Fruit fly (Drosophila melanogaster) whole organism, embryonic: ENCODE results near the gene PIG-U.
A peak's percentile ranks its signal among the peaks of the same experiment; 100 is the strongest.

Experiments used
- Awh ChIP-seq: fragments of 200-800 bp; sonication (Bioruptor generic); IDR thresholded peaks from 2 replicates; pipeline ENCODE4, ENCODE4 v1.3.6; 2022; ENCODE audit warnings: missing biosample characterization, missing genetic modification characterization
- B-H2 ChIP-seq: fragments of 200-800 bp; sonication (Bioruptor generic); optimal IDR thresholded peaks from 2 replicates; lab custom pipeline; 2018; ENCODE audit warnings: missing biosample characterization, mild to moderate bottlenecking, missing genetic modification characterization
- CG11723 ChIP-seq: fragments of 200-800 bp; sonication (Bioruptor generic); optimal IDR thresholded peaks from 2 replicates; lab custom pipeline; 2017; ENCODE audit warnings: missing biosample characterization, mild to moderate bottlenecking, missing genetic modification characterization
- CG12299 ChIP-seq: fragments of 200-800 bp; sonication (Bioruptor generic); optimal IDR thresholded peaks from 2 replicates; lab custom pipeline; 2018; ENCODE audit warnings: missing biosample characterization, mild to moderate bottlenecking, missing genetic modification characterization
- CG12744 ChIP-seq: fragments of 200-800 bp; sonication (Bioruptor generic); optimal IDR thresholded peaks from 2 replicates; lab custom pipeline; 2016; ENCODE audit warnings: missing biosample characterization, missing genetic modification characterization
- CG13624 ChIP-seq: fragments of 200-800 bp; sonication (Bioruptor generic); optimal IDR thresholded peaks from 2 replicates; lab custom pipeline; 2016; ENCODE audit warnings: missing biosample characterization, missing genetic modification characterization
- CG14710 ChIP-seq: fragments of 200-800 bp; sonication (Bioruptor generic); optimal IDR thresholded peaks from 3 replicates; lab custom pipeline; 2019; ENCODE audit warnings: missing biosample characterization, mild to moderate bottlenecking, missing genetic modification characterization, moderate library complexity
- CG15514 ChIP-seq: fragments of 200-800 bp; sonication (Bioruptor generic); optimal IDR thresholded peaks from 3 replicates; lab custom pipeline; 2017; ENCODE audit warnings: missing biosample characterization, missing genetic modification characterization, mild to moderate bottlenecking, moderate library complexity, missing genetic modification reagents
- CG17912 ChIP-seq: fragments of 200-800 bp; sonication (Bioruptor generic); optimal IDR thresholded peaks from 2 replicates; lab custom pipeline; 2018; ENCODE audit warnings: missing biosample characterization, mild to moderate bottlenecking, missing genetic modification characterization
- CG30020 ChIP-seq: fragments of 200-800 bp; optimal IDR thresholded peaks from 2 replicates; lab custom pipeline; 2019; ENCODE audit warnings: missing biosample characterization, mild to moderate bottlenecking, missing genetic modification characterization, moderate library complexity
- CG30403 ChIP-seq: fragments of 200-800 bp; sonication (Bioruptor generic); optimal IDR thresholded peaks from 3 replicates; lab custom pipeline; 2016; ENCODE audit warnings: missing biosample characterization, missing genetic modification characterization
- CG32772 ChIP-seq: fragments of 200-800 bp; sonication (Bioruptor generic); IDR thresholded peaks from 2 replicates; pipeline ENCODE4 v1.3.6; 2022; ENCODE audit warnings: missing biosample characterization, missing genetic modification characterization
- CG43689 ChIP-seq: fragments of 200-800 bp; sonication (Bioruptor generic); IDR thresholded peaks from 2 replicates; pipeline ENCODE4 v1.3.6; 2022; ENCODE audit warnings: missing biosample characterization, missing genetic modification characterization
- CG5180 ChIP-seq: fragments of 200-800 bp; sonication (Bioruptor generic); optimal IDR thresholded peaks from 3 replicates; lab custom pipeline; 2017; ENCODE audit warnings: missing biosample characterization, missing genetic modification characterization, mild to moderate bottlenecking, moderate library complexity, missing genetic modification reagents
- CG6689 ChIP-seq: fragments of 200-800 bp; sonication (Bioruptor generic); IDR thresholded peaks from 2 replicates; pipeline ENCODE4 v1.3.6; 2022; ENCODE audit warnings: missing biosample characterization, missing genetic modification characterization
- CG8290 ChIP-seq, 3 experiments: fragments of 200-800 bp; sonication (Bioruptor generic); optimal IDR thresholded peaks; 2 replicates each; lab custom pipeline; 2016 to 2019; ENCODE audit warnings: missing biosample characterization in 3 of 3, missing genetic modification characterization in 3 of 3, mild to moderate bottlenecking in 2 of 3, moderate library complexity in 1 of 3
- CG9797 ChIP-seq: fragments of 200-800 bp; sonication (Bioruptor generic); optimal IDR thresholded peaks from 3 replicates; lab custom pipeline; 2018; ENCODE audit warnings: missing biosample characterization, mild to moderate bottlenecking, missing genetic modification characterization
- CkIIα-i1 ChIP-seq: fragments of 200-800 bp; sonication (Bioruptor generic); IDR thresholded peaks from 2 replicates; pipeline ENCODE4 v1.3.6; 2022; ENCODE audit warnings: missing biosample characterization, missing genetic modification characterization
- Dfd ChIP-seq, 2 experiments: fragments of >200 bp; optimal IDR thresholded peaks; 2 replicates each; lab custom pipeline; 2017; ENCODE audit warnings: missing biosample characterization in 2 of 2, missing genetic modification characterization in 2 of 2
- Ets65A ChIP-seq: fragments of 200-800 bp; sonication (Bioruptor generic); peaks from one replicate; lab custom pipeline; 2016; ENCODE audit warnings: missing biosample characterization, missing genetic modification characterization
- Gsc ChIP-seq: fragments of 200-800 bp; sonication (Bioruptor generic); IDR thresholded peaks from 2 replicates; pipeline ENCODE4 v1.3.6; 2022; ENCODE audit warnings: missing biosample characterization, missing genetic modification characterization
- HLHmδ ChIP-seq: fragments of 200-800 bp; sonication (Bioruptor generic); optimal IDR thresholded peaks from 2 replicates; lab custom pipeline; 2018; ENCODE audit warnings: missing biosample characterization, mild to moderate bottlenecking, missing genetic modification characterization, moderate library complexity
- Hand ChIP-seq: fragments of 200-800 bp; sonication (Bioruptor generic); optimal IDR thresholded peaks from 2 replicates; lab custom pipeline; 2017; ENCODE audit warnings: mild to moderate bottlenecking, missing biosample characterization, missing genetic modification reagents, missing genetic modification characterization
- HmgZ ChIP-seq: fragments of 200-800 bp; sonication (Bioruptor generic); optimal IDR thresholded peaks from 2 replicates; lab custom pipeline; 2018; ENCODE audit warnings: missing biosample characterization, mild to moderate bottlenecking, missing genetic modification characterization
- Lhr ChIP-seq: fragments of 200-800 bp; sonication (Bioruptor generic); optimal IDR thresholded peaks from 3 replicates; lab custom pipeline; 2017; ENCODE audit warnings: mild to moderate bottlenecking, missing biosample characterization, missing genetic modification reagents, missing genetic modification characterization
- Mad ChIP-seq: fragments of 200-800 bp; sonication (Bioruptor generic); optimal IDR thresholded peaks from 2 replicates; lab custom pipeline; 2016; ENCODE audit warnings: missing biosample characterization, missing genetic modification characterization
- Rfx ChIP-seq: fragments of 200-800 bp; sonication (Bioruptor generic); IDR thresholded peaks from 2 replicates; pipeline ENCODE4 v1.3.6; 2022; ENCODE audit warnings: missing biosample characterization, missing genetic modification characterization
- Stat92E ChIP-seq, 3 experiments: fragments of >200 bp in 2 of 3; fragments of 200-800 bp in 1 of 3; sonication (Bioruptor generic) in 1 of 3; optimal IDR thresholded peaks; 2 replicates each; lab custom pipeline; 2017 to 2019; ENCODE audit warnings: missing biosample characterization in 3 of 3, missing genetic modification characterization in 3 of 3, mild to moderate bottlenecking in 1 of 3, moderate library complexity in 1 of 3
- Vsx1 ChIP-seq: fragments of 200-800 bp; sonication (Bioruptor generic); optimal IDR thresholded peaks from 2 replicates; lab custom pipeline; 2017; ENCODE audit warnings: missing biosample characterization, mild to moderate bottlenecking, missing genetic modification characterization, missing genetic modification reagents
- ash1 ChIP-seq: fragments of 200-800 bp; sonication (Bioruptor generic); optimal IDR thresholded peaks from 2 replicates; lab custom pipeline; 2018; ENCODE audit warnings: missing biosample characterization, mild to moderate bottlenecking, missing genetic modification characterization
- bigmax ChIP-seq: fragments of 200-800 bp; sonication (Bioruptor generic); optimal IDR thresholded peaks from 2 replicates; lab custom pipeline; 2018; ENCODE audit warnings: missing biosample characterization, mild to moderate bottlenecking, missing genetic modification characterization
- br ChIP-seq: fragments of >200 bp; optimal IDR thresholded peaks from 2 replicates; lab custom pipeline; 2017
- chm ChIP-seq: fragments of 200-800 bp; sonication (Bioruptor generic); IDR thresholded peaks from 2 replicates; pipeline ENCODE4 v1.3.6; 2022; ENCODE audit warnings: missing biosample characterization, missing genetic modification characterization
- croc ChIP-seq: fragments of 200-800 bp; sonication (Bioruptor generic); conservative IDR thresholded peaks from 3 replicates; pipeline ENCODE4 v1.3.6; 2022; ENCODE audit warnings: missing biosample characterization, missing genetic modification characterization
- cwo ChIP-seq: fragments of 200-800 bp; sonication (Bioruptor generic); optimal IDR thresholded peaks from 3 replicates; lab custom pipeline; 2017; ENCODE audit warnings: missing biosample characterization, missing genetic modification characterization, mild to moderate bottlenecking, moderate library complexity, missing genetic modification reagents
- danr ChIP-seq: fragments of 200-800 bp; sonication (Bioruptor generic); IDR thresholded peaks from 2 replicates; pipeline ENCODE4 v1.3.6; 2022; ENCODE audit warnings: missing biosample characterization, missing genetic modification characterization
- dm ChIP-seq: fragments of 200-800 bp; sonication (Bioruptor generic); optimal IDR thresholded peaks from 3 replicates; lab custom pipeline; 2016; ENCODE audit warnings: missing biosample characterization, missing genetic modification characterization
- dmrt11E ChIP-seq: fragments of 200-800 bp; sonication (Bioruptor generic); optimal IDR thresholded peaks from 3 replicates; lab custom pipeline; 2018; ENCODE audit warnings: missing biosample characterization, mild to moderate bottlenecking, missing genetic modification characterization, moderate library complexity
- emc ChIP-seq: fragments of 200-800 bp; sonication (Bioruptor generic); optimal IDR thresholded peaks from 2 replicates; lab custom pipeline; 2016; ENCODE audit warnings: missing biosample characterization, missing genetic modification characterization
- fd3F ChIP-seq: fragments of 200-800 bp; sonication (Bioruptor generic); optimal IDR thresholded peaks from 2 replicates; lab custom pipeline; 2018; ENCODE audit warnings: missing biosample characterization, mild to moderate bottlenecking, missing genetic modification characterization, moderate library complexity
- hkb ChIP-seq, 2 experiments: fragments of 200-800 bp in 1 of 2; fragments of >200 bp in 1 of 2; sonication (Bioruptor generic) in 1 of 2; IDR thresholded peaks in 1 of 2; optimal IDR thresholded peaks in 1 of 2; 2 replicates each; pipeline versions ENCODE4 v1.3.6 to Lab custom; 2017 to 2022; ENCODE audit warnings: missing biosample characterization in 1 of 2, missing genetic modification characterization in 1 of 2
- hth ChIP-seq: fragments of >200 bp; optimal IDR thresholded peaks from 2 replicates; lab custom pipeline; 2017; ENCODE audit warnings: inconsistent platforms
- jumu ChIP-seq: fragments of 200-800 bp; sonication (Bioruptor generic); optimal IDR thresholded peaks from 3 replicates; lab custom pipeline; 2016; ENCODE audit warnings: missing biosample characterization, missing genetic modification characterization
- pros ChIP-seq: fragments of 200-800 bp; sonication (Bioruptor generic); optimal IDR thresholded peaks from 3 replicates; lab custom pipeline; 2019; ENCODE audit warnings: missing biosample characterization, mild to moderate bottlenecking, missing genetic modification characterization, moderate library complexity
- pzg ChIP-seq: fragments of 200-800 bp; sonication (Bioruptor generic); optimal IDR thresholded peaks from 3 replicates; lab custom pipeline; 2018; ENCODE audit warnings: missing biosample characterization, mild to moderate bottlenecking, missing genetic modification characterization, moderate library complexity
- run ChIP-seq: fragments of 200-800 bp; sonication (Bioruptor generic); optimal IDR thresholded peaks from 3 replicates; lab custom pipeline; 2018; ENCODE audit warnings: missing biosample characterization, mild to moderate bottlenecking, missing genetic modification characterization
- sens ChIP-seq: fragments of 200-800 bp; sonication (Bioruptor generic); peaks from one replicate; lab custom pipeline; 2016; ENCODE audit warnings: missing biosample characterization, missing genetic modification characterization
- shn ChIP-seq: fragments of 200-800 bp; sonication (Bioruptor generic); optimal IDR thresholded peaks from 3 replicates; lab custom pipeline; 2016; ENCODE audit warnings: missing biosample characterization, missing genetic modification characterization
- sima ChIP-seq: fragments of 200-800 bp; sonication (Bioruptor generic); optimal IDR thresholded peaks from 2 replicates; lab custom pipeline; 2016; ENCODE audit warnings: missing biosample characterization, missing genetic modification characterization
- slp2 ChIP-seq: fragments of 200-800 bp; sonication (Bioruptor generic); optimal IDR thresholded peaks from 2 replicates; lab custom pipeline; 2016; ENCODE audit warnings: missing biosample characterization, missing genetic modification characterization
- wor ChIP-seq: fragments of 200-800 bp; sonication (Bioruptor generic); IDR thresholded peaks from 2 replicates; pipeline ENCODE4 v1.3.6; 2022; ENCODE audit warnings: missing biosample characterization, missing genetic modification characterization

The PIG-U gene

dm6 chr2L:8514748-8515147 is at the start of gene PIG-U, which contains the start of gene CG13097 (continued):
- TF ChIP-seq hkb (optimal IDR thresholded peaks at IDR 0.05; lab: Kevin White, UChicago) (no peak), hkb (GFP tag; IDR thresholded peaks at IDR 0.05; lab: Robert Waterston, UW) (peak; percentile 75), Gsc (GFP tag; lab: Robert Waterston, UW) (no peak), sima (peak; percentile 38), CG12744 (peak; percentile 67), CG5180 (GFP tag; lab: Kevin White, UChicago) (no peak), CG30403 (peak; percentile 92), run (peak; percentile 24), CG8290 (GFP tag; optimal IDR thresholded peaks at IDR 0.05; lab: Kevin White, UChicago) (peak; percentile 89), CG8290 (tag; optimal IDR thresholded peaks at IDR 0.05; lab: Kevin White, UChicago) (no peak), CG11723 (no peak), emc (no peak), HLHmδ (GFP tag; lab: Kevin White, UChicago) (no peak), Hand (GFP tag; lab: Kevin White, UChicago) (peak; percentile 59), croc (GFP tag; lab: Robert Waterston, UW) (peak; percentile 70), Ets65A (peak; percentile 95), CG15514 (peak; percentile 87), Mad (GFP tag; lab: Kevin White, UChicago) (peak; percentile 91), sens (GFP tag; lab: Kevin White, UChicago) (peak; percentile 97), shn (peak; percentile 67), fd3F (GFP tag; lab: Kevin White, UChicago) (peak; percentile 46), Vsx1 (GFP tag; lab: Kevin White, UChicago) (peak; percentile 69), CG14710 (peak; percentile 89), CkIIα-i1 (no peak), cwo (peak; percentile 70), Stat92E (GFP tag; optimal IDR thresholded peaks at IDR 0.05; lab: Kevin White, UChicago) (peak in 1 of 3 experiments; percentile 23), danr (GFP tag; lab: Robert Waterston, UW) (peak; percentile 58; the same call in 1 of the 2 replicates), CG17912 (GFP tag; lab: Kevin White, UChicago) (no peak), br (lab: Kevin White, UChicago) (no peak), Lhr (peak; percentile 62), hth (no peak), CG43689 (GFP tag; lab: Robert Waterston, UW) (no peak), chm (GFP tag; lab: Robert Waterston, UW) (peak; percentile 74), CG30020 (tag; lab: Kevin White, UChicago) (peak; percentile 77), wor (GFP tag; lab: Robert Waterston, UW) (peak; percentile 51), pros (no peak), B-H2 (peak; percentile 85), jumu (GFP tag; lab: Kevin White, UChicago) (peak; percentile 22), dmrt11E (tag; lab: Kevin White, UChicago) (peak; percentile 74), Rfx (GFP tag; lab: Robert Waterston, UW) (peak; percentile 90), pzg (GFP tag; lab: Kevin White, UChicago) (peak; percentile 64), CG12299 (peak; percentile 69), CG6689 (GFP tag; lab: Robert Waterston, UW) (peak; percentile 78), CG32772 (peak; percentile 78), dm (peak; percentile 81), Dfd (GFP tag; optimal IDR thresholded peaks at IDR 0.05; lab: Kevin White, UChicago) (no peak), CG13624 (GFP tag; lab: Kevin White, UChicago) (peak; percentile 81), slp2 (GFP tag; lab: Kevin White, UChicago) (peak; percentile 13), CG9797 (GFP tag; lab: Kevin White, UChicago) (peak; percentile 43), HmgZ (tag; lab: Kevin White, UChicago) (peak; percentile 87), bigmax (no peak), Awh (GFP tag; lab: Robert Waterston, UW) (0 out of 2 replicates have a peak, but pooled peaks have one; percentile 13), ash1 (GFP tag; lab: Kevin White, UChicago) (no peak)
